Fruit fly (Drosophila melanogaster): ENCODE results near the gene pb.
A peak's percentile ranks its signal among the peaks of the same experiment; 100 is the strongest.

pb gene

DNA sequence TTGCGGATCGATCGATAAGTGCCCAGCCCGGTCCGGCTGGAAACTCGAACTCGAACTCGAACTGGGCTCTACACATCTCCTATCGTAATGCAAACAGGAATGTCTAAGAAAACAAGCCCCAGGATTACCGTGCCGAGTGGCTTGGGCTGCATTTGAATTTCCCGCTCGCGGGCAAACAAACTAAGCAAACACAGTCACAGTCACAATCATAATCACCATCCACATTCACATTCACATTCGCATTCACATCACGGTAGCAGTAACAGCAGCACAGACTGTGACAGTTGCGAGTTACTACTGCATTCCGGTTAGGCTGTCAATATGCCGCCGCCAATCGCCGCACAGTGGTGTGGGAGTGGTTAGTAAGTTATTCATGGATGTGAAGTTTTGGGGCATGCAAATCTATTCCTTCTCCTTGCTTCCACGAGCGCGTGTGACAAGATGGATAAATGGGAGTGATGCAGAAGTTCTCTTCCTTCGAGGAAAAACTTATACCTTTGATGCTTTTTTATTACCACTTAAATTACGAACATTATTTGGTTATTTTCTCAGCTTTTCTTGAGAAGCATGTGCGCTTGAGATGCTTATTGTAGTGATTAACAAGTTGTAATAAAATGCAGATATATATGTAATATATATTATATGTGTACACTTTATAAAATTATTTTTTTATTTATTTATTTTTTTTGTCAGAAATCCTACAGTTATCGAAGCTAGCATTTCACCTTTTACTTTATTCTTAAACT lies 77.3 kb downstream of the pb start:
- TF ChIP-seq CG17328 (GFP tag; IDR thresholded peaks at IDR 0.05), result 0 out of 2 replicates have a peak, but pooled peaks have one; percentile 7
- peak; percentile 30; the same call in 2 of the 3 replicates for TF ChIP-seq ci (GFP tag; IDR thresholded peaks at IDR 0.05)
- no peak for TF ChIP-seq Mad (GFP tag; optimal IDR thresholded peaks at IDR 0.05)
- no peak for TF ChIP-seq sisA (GFP tag; IDR thresholded peaks at IDR 0.05)
- TF ChIP-seq sens (GFP tag), result peak; percentile 74
- peak; percentile 3 for TF ChIP-seq stwl (tag; optimal IDR thresholded peaks at IDR 0.05)
- TF ChIP-seq crp (GFP tag; optimal IDR thresholded peaks at IDR 0.05), result no peak
- no peak for TF ChIP-seq CG7271 (tag; optimal IDR thresholded peaks at IDR 0.05)
- TF ChIP-seq pros (GFP tag; optimal IDR thresholded peaks at IDR 0.05), result no peak
- no peak for TF ChIP-seq CG6765 (GFP tag; optimal IDR thresholded peaks at IDR 0.05)
- TF ChIP-seq bbx (GFP tag; IDR thresholded peaks at IDR 0.05; ENCODE audit: partially characterized antibody), result no peak
- no peak for TF ChIP-seq Trl (optimal IDR thresholded peaks at IDR 0.05)
- TF ChIP-seq Trl (GFP tag; optimal IDR thresholded peaks at IDR 0.05), result no peak
- TF ChIP-seq Oli (tag; optimal IDR thresholded peaks at IDR 0.05), result peak; percentile 37
- no peak for TF ChIP-seq CG13624 (GFP tag; optimal IDR thresholded peaks at IDR 0.05)
- no peak for TF ChIP-seq kni (GFP tag; optimal IDR thresholded peaks at IDR 0.05)
- TF ChIP-seq CG8281 (tag; optimal IDR thresholded peaks at IDR 0.05), result no peak
- no peak for TF ChIP-seq ato (GFP tag; IDR thresholded peaks at IDR 0.05; ENCODE audit: partially characterized antibody)
- no peak for TF ChIP-seq sug (tag; optimal IDR thresholded peaks at IDR 0.05)
- TF ChIP-seq CG1233 (GFP tag; optimal IDR thresholded peaks at IDR 0.05), result peak; percentile 12
- TF ChIP-seq Dp (GFP tag; optimal IDR thresholded peaks at IDR 0.05), result peak; percentile 41
- no peak for TF ChIP-seq sc (optimal IDR thresholded peaks at IDR 0.05)
- peak; percentile 4 for TF ChIP-seq sc (GFP tag; optimal IDR thresholded peaks at IDR 0.05)
- peak; percentile 45 for TF ChIP-seq CG9437 (GFP tag; optimal IDR thresholded peaks at IDR 0.05)
- TF ChIP-seq CG18011 (GFP tag; optimal IDR thresholded peaks at IDR 0.05), result no peak
- peak; percentile 3 for TF ChIP-seq Lhr (GFP tag; optimal IDR thresholded peaks at IDR 0.05)
- no peak for TF ChIP-seq oc (tag; optimal IDR thresholded peaks at IDR 0.05)
- peak; percentile 13 for TF ChIP-seq org-1 (GFP tag; optimal IDR thresholded peaks at IDR 0.05)
- TF ChIP-seq sd (tag; optimal IDR thresholded peaks at IDR 0.05), result no peak
- no peak for TF ChIP-seq CG16779 (GFP tag; IDR thresholded peaks at IDR 0.05)
- TF ChIP-seq CG14710 (tag; optimal IDR thresholded peaks at IDR 0.05), result peak; percentile 12
- no peak for TF ChIP-seq CG10565 (GFP tag; optimal IDR thresholded peaks at IDR 0.05)
- no peak for TF ChIP-seq Gug (GFP tag; IDR thresholded peaks at IDR 0.05)
- 0 out of 2 replicates have a peak, but pooled peaks have one; percentile 4 for TF ChIP-seq Rx (GFP tag; IDR thresholded peaks at IDR 0.05)
- TF ChIP-seq prd (optimal IDR thresholded peaks at IDR 0.05), result no peak
- peak; percentile 31; the same call in 1 of the 3 replicates for TF ChIP-seq prd (GFP tag; IDR thresholded peaks at IDR 0.05)
- peak; percentile 66 for TF ChIP-seq E2f2 (GFP tag; IDR thresholded peaks at IDR 0.05)
- TF ChIP-seq zfh1 (GFP tag; IDR thresholded peaks at IDR 0.05), result peak; percentile 58; the same call in 2 of the 3 replicates
- no peak for TF ChIP-seq slp2 (GFP tag; optimal IDR thresholded peaks at IDR 0.05)
- TF ChIP-seq CG8388 (GFP tag; optimal IDR thresholded peaks at IDR 0.05), result no peak
- peak; percentile 20 for TF ChIP-seq CG2678 (tag; optimal IDR thresholded peaks at IDR 0.05)
- TF ChIP-seq pnt (GFP tag; optimal IDR thresholded peaks at IDR 0.05), result peak; percentile 3
- peak; percentile 44; the same call in 1 of the 3 replicates for TF ChIP-seq CG6791 (GFP tag; IDR thresholded peaks at IDR 0.05; ENCODE audit: partially characterized antibody)
- 0 out of 3 replicates have a peak, but pooled peaks have one; percentile 13 for TF ChIP-seq knrl (GFP tag; IDR thresholded peaks at IDR 0.05; ENCODE audit: partially characterized antibody)
- no peak for TF ChIP-seq Optix (GFP tag; IDR thresholded peaks at IDR 0.05)
- TF ChIP-seq Taf1 (GFP tag; IDR thresholded peaks at IDR 0.05), result no peak
- TF ChIP-seq Kr (GFP tag; optimal IDR thresholded peaks at IDR 0.05), result no peak
- no peak for TF ChIP-seq Adf1 (GFP tag; IDR thresholded peaks at IDR 0.05)
- no peak for TF ChIP-seq fru (optimal IDR thresholded peaks at IDR 0.05)
- TF ChIP-seq Bteb2 (GFP tag; optimal IDR thresholded peaks at IDR 0.05), result no peak

Data from whole organism, embryonic.